Fruit fly (Drosophila melanogaster) whole organism, wandering third instar larva: ENCODE data around the gene CG8236.
A peak's percentile ranks its signal among the peaks of the same experiment; 100 is the strongest.

Experiments
- Abd-B ChIP-seq: fragments of >200 bp; optimal IDR thresholded peaks from 2 replicates; lab custom pipeline; 2017; ENCODE audit warnings: missing biosample characterization, missing genetic modification characterization
- CG32264 ChIP-seq: fragments of 200-800 bp; sonication (Bioruptor generic); optimal IDR thresholded peaks from 2 replicates; lab custom pipeline; 2016; ENCODE audit warnings: missing biosample characterization, missing genetic modification characterization
- CG9705 ChIP-seq: fragments of 200-800 bp; sonication (Bioruptor generic); optimal IDR thresholded peaks from 2 replicates; lab custom pipeline; 2018; ENCODE audit warnings: missing biosample characterization, mild to moderate bottlenecking, missing genetic modification characterization
- CrebA ChIP-seq: fragments of 200-800 bp; sonication (Bioruptor generic); optimal IDR thresholded peaks from 2 replicates; lab custom pipeline; 2016; ENCODE audit warnings: missing biosample characterization, mild to moderate bottlenecking, missing genetic modification characterization, borderline replicate concordance
- Dfd ChIP-seq: fragments of >200 bp; optimal IDR thresholded peaks from 2 replicates; lab custom pipeline; 2017; ENCODE audit warnings: missing biosample characterization, missing genetic modification characterization
- Dif ChIP-seq: fragments of 200-275, 200-300 bp; sonication (Bioruptor generic); optimal IDR thresholded peaks from 2 replicates; lab custom pipeline; 2018; ENCODE audit warnings: missing biosample characterization, missing genetic modification characterization; ENCODE audit not compliant: partially characterized antibody
- GATAd ChIP-seq: sonication (Bioruptor generic); optimal IDR thresholded peaks from 2 replicates; lab custom pipeline; 2016; ENCODE audit warnings: missing biosample characterization, missing genetic modification characterization
- HLH106 ChIP-seq: fragments of 200-800 bp; optimal IDR thresholded peaks from 3 replicates; lab custom pipeline; 2019; ENCODE audit warnings: missing biosample characterization, mild to moderate bottlenecking, missing genetic modification characterization, moderate library complexity
- Hnf4 ChIP-seq: fragments of 200-800 bp; sonication (Bioruptor generic); optimal IDR thresholded peaks from 2 replicates; lab custom pipeline; 2016; ENCODE audit warnings: missing biosample characterization, mild to moderate bottlenecking, missing genetic modification characterization
- Hr78 ChIP-seq: fragments of >200 bp; optimal IDR thresholded peaks from 2 replicates; lab custom pipeline; 2017; ENCODE audit warnings: missing biosample characterization, missing genetic modification characterization
- Hr83 ChIP-seq: fragments of 200-300 bp; sonication (Bioruptor generic); optimal IDR thresholded peaks from 2 replicates; lab custom pipeline; 2016; ENCODE audit warnings: missing biosample characterization, mild to moderate bottlenecking, missing genetic modification characterization, moderate library complexity; ENCODE audit not compliant: poor library complexity, severe bottlenecking
- Jra ChIP-seq: sonication (Bioruptor generic); optimal IDR thresholded peaks from 2 replicates; lab custom pipeline; 2016; ENCODE audit warnings: missing biosample characterization, missing genetic modification characterization
- Mio ChIP-seq: sonication (Bioruptor generic); optimal IDR thresholded peaks from 2 replicates; lab custom pipeline; 2016; ENCODE audit warnings: missing biosample characterization, missing genetic modification characterization
- Myc ChIP-seq: fragments of >200 bp; optimal IDR thresholded peaks from 2 replicates; lab custom pipeline; 2017
- N ChIP-seq: fragments of >200 bp; optimal IDR thresholded peaks from 2 replicates; lab custom pipeline; 2018; ENCODE audit warnings: missing biosample characterization, missing external identifiers, missing genetic modification characterization
- OdsH ChIP-seq: fragments of 200-800 bp; sonication (Bioruptor generic); optimal IDR thresholded peaks from 2 replicates; lab custom pipeline; 2016; ENCODE audit warnings: missing biosample characterization, mild to moderate bottlenecking, missing genetic modification characterization
- Rel ChIP-seq, 2 experiments: fragments of 200-800 bp; sonication (Bioruptor generic) in 1 of 2; optimal IDR thresholded peaks; 2 replicates in 1 of 2; 3 replicates in 1 of 2; lab custom pipeline; 2016 to 2019; ENCODE audit warnings: mild to moderate bottlenecking in 2 of 2, missing biosample characterization in 2 of 2, missing genetic modification characterization in 2 of 2, moderate library complexity in 1 of 2
- Sp1 ChIP-seq: fragments of 200-800 bp; sonication (Bioruptor generic); optimal IDR thresholded peaks from 3 replicates; lab custom pipeline; 2019; ENCODE audit warnings: missing biosample characterization, mild to moderate bottlenecking, missing genetic modification characterization, moderate library complexity
- Vsx2 ChIP-seq: fragments of 200-300, 225-300 bp; sonication (Bioruptor generic); optimal IDR thresholded peaks from 2 replicates; lab custom pipeline; 2018; ENCODE audit warnings: missing biosample characterization, missing genetic modification characterization; ENCODE audit not compliant: partially characterized antibody
- br ChIP-seq: fragments of 200-800 bp; sonication (Bioruptor generic); optimal IDR thresholded peaks from 2 replicates; lab custom pipeline; 2016; ENCODE audit warnings: missing biosample characterization, missing genetic modification characterization
- brk ChIP-seq: fragments of 200-800 bp; sonication (Bioruptor generic); optimal IDR thresholded peaks from 2 replicates; lab custom pipeline; 2016; ENCODE audit warnings: missing biosample characterization, mild to moderate bottlenecking, missing genetic modification characterization
- dl ChIP-seq, 2 experiments: fragments of 175-275, 200-275 bp in 1 of 2; fragments of 200-275 bp in 1 of 2; sonication (Bioruptor generic); optimal IDR thresholded peaks; lab custom pipeline; 2018; ENCODE audit warnings: mild to moderate bottlenecking in 2 of 2, missing biosample characterization in 2 of 2, missing genetic modification characterization in 2 of 2, moderate library complexity in 2 of 2; ENCODE audit not compliant: partially characterized antibody in 2 of 2, insufficient read depth in 1 of 2
- dmrt93B ChIP-seq: fragments of 200-800 bp; sonication (Bioruptor generic); optimal IDR thresholded peaks from 2 replicates; lab custom pipeline; 2018; ENCODE audit warnings: missing biosample characterization, mild to moderate bottlenecking, missing genetic modification characterization
- dsf ChIP-seq: sonication (Bioruptor generic); optimal IDR thresholded peaks from 2 replicates; lab custom pipeline; 2016; ENCODE audit warnings: missing biosample characterization, missing genetic modification characterization, borderline replicate concordance
- ey ChIP-seq: fragments of 200-800 bp; sonication (Bioruptor generic); optimal IDR thresholded peaks from 2 replicates; lab custom pipeline; 2016; ENCODE audit warnings: missing biosample characterization, missing genetic modification characterization
- foxo ChIP-seq, 2 experiments: fragments of 200-800 bp; sonication (Bioruptor generic); optimal IDR thresholded peaks; 2 replicates in 1 of 2; 3 replicates in 1 of 2; lab custom pipeline; 2016 to 2017; ENCODE audit warnings: missing biosample characterization in 2 of 2, missing genetic modification characterization in 2 of 2
- fru ChIP-seq: fragments of 200-800 bp; sonication (Bioruptor generic); optimal IDR thresholded peaks from 3 replicates; lab custom pipeline; 2016; ENCODE audit warnings: missing biosample characterization, mild to moderate bottlenecking, missing genetic modification characterization
- h ChIP-seq: fragments of 200-800 bp; sonication (Bioruptor generic); optimal IDR thresholded peaks from 3 replicates; lab custom pipeline; 2016; ENCODE audit warnings: missing biosample characterization, mild to moderate bottlenecking, missing genetic modification characterization
- jim ChIP-seq: fragments of 175-275, 200-325 bp; sonication (Bioruptor generic); optimal IDR thresholded peaks from 2 replicates; lab custom pipeline; 2016; ENCODE audit warnings: missing biosample characterization, mild to moderate bottlenecking, missing genetic modification characterization
- lola ChIP-seq: fragments of >200 bp; optimal IDR thresholded peaks from 2 replicates; lab custom pipeline; 2017; ENCODE audit warnings: missing biosample characterization, missing genetic modification characterization
- pan ChIP-seq: fragments of >200 bp; optimal IDR thresholded peaks from 2 replicates; lab custom pipeline; 2017
- psq ChIP-seq: fragments of 200-800 bp; sonication (Bioruptor generic); optimal IDR thresholded peaks from 3 replicates; lab custom pipeline; 2017; ENCODE audit warnings: missing biosample characterization, mild to moderate bottlenecking, missing genetic modification characterization, moderate library complexity
- rgr ChIP-seq: fragments of 200-800 bp; sonication (Bioruptor generic); optimal IDR thresholded peaks from 3 replicates; lab custom pipeline; 2016; ENCODE audit warnings: missing biosample characterization, mild to moderate bottlenecking, missing genetic modification characterization
- sage ChIP-seq: fragments of 200-800 bp; sonication (Bioruptor generic); optimal IDR thresholded peaks from 2 replicates; lab custom pipeline; 2016; ENCODE audit warnings: missing biosample characterization, mild to moderate bottlenecking, missing genetic modification characterization
- sv ChIP-seq: fragments of 200-800 bp; sonication (Bioruptor generic); optimal IDR thresholded peaks from 3 replicates; lab custom pipeline; 2016; ENCODE audit warnings: missing biosample characterization, missing genetic modification characterization
- tai ChIP-seq: sonication (Bioruptor generic); optimal IDR thresholded peaks from 2 replicates; lab custom pipeline; 2016; ENCODE audit warnings: missing biosample characterization, missing genetic modification characterization
- usp ChIP-seq: fragments of >200 bp; optimal IDR thresholded peaks from 2 replicates; lab custom pipeline; 2017; ENCODE audit warnings: missing biosample characterization, missing genetic modification characterization
- woc ChIP-seq: sonication (Bioruptor generic); optimal IDR thresholded peaks from 2 replicates; lab custom pipeline; 2016; ENCODE audit warnings: missing biosample characterization, mild to moderate bottlenecking, missing genetic modification characterization

The CG8236 gene

DNA sequence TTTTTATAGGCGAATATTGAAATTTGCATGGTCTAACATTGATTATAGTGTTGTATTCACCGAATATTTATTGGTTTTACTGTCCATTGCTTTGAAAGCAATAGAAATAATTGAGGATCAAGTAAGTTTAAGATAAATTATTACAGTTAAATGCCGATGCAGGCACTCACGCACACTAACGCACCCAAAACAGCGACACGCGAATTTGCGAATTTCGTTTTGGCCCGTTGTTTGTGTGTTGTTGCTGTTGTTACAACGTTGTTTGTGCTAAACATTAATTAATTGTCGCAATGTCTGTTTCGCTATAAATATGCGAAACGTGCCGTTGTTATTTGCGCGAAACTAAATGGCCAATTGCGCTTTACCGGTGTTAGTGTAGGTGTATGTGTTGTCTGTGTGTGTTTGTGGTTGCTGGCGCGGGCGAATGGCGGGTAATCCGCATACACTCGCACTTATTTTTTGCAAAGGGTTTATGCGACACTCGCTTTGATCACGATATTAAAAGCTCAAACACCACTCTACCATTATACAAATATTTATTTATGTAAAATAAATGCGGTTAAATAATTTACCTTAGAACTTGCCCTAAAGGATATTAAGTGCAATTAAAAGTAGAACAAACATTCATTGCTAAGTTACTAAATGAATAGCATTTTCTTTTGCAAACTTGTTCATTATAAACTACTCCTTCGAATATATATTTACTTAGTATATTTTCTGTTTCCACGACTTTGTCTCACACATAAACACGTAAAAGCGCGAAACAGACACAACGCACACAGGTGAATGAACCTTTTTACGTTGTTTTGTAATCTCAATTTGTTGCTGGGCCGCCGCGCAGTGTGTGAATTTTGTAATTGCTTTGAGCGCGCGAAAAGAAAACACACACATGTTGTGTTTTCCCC is 21.1 kb upstream of the CG8236 start:
- TF ChIP-seq pan (lab: Kevin White, UChicago) (no peak), Mio (GFP tag; lab: Kevin White, UChicago) (no peak), br (GFP tag; lab: Kevin White, UChicago) (peak; percentile 55), Rel (GFP tag; optimal IDR thresholded peaks at IDR 0.05; lab: Kevin White, UChicago) (peak; percentile 12), Rel (tag; optimal IDR thresholded peaks at IDR 0.05; lab: Kevin White, UChicago) (peak; percentile 75), tai (GFP tag; lab: Kevin White, UChicago) (no peak), HLH106 (tag; lab: Kevin White, UChicago) (peak; percentile 88), CG32264 (peak; percentile 6), Dfd (GFP tag; lab: Kevin White, UChicago) (no peak), sv (GFP tag; lab: Kevin White, UChicago) (no peak), Dif (no peak), jim (GFP tag; lab: Kevin White, UChicago) (no peak), Hr78 (GFP tag; lab: Kevin White, UChicago) (no peak), Hnf4 (GFP tag; lab: Kevin White, UChicago) (no peak), Vsx2 (GFP tag; lab: Kevin White, UChicago) (no peak), CrebA (GFP tag; lab: Kevin White, UChicago) (peak; percentile 10), h (GFP tag; lab: Kevin White, UChicago) (peak; percentile 80), foxo (GFP tag; optimal IDR thresholded peaks at IDR 0.05; lab: Kevin White, UChicago) (peak in 1 of 2 experiments; percentile 79), dsf (GFP tag; lab: Kevin White, UChicago) (peak; percentile 15), rgr (GFP tag; lab: Kevin White, UChicago) (peak; percentile 74), GATAd (GFP tag; lab: Kevin White, UChicago) (no peak), OdsH (GFP tag; lab: Kevin White, UChicago) (peak; percentile 77), sage (GFP tag; lab: Kevin White, UChicago) (peak; percentile 60), brk (peak; percentile 59), lola (GFP tag; lab: Kevin White, UChicago) (no peak), N (GFP tag; lab: Kevin White, UChicago) (peak; percentile 40), usp (no peak), Myc (no peak), Abd-B (GFP tag; lab: Kevin White, UChicago) (no peak), CG9705 (GFP tag; lab: Kevin White, UChicago) (peak; percentile 61), dl (GFP tag; optimal IDR thresholded peaks at IDR 0.05; lab: Kevin White, UChicago; ENCODE audit: insufficient read depth in 1 of 2, partially characterized antibody in 2 of 2) (no peak), dmrt93B (GFP tag; lab: Kevin White, UChicago) (peak; percentile 72), ey (peak; percentile 32), Hr83 (no peak), fru (GFP tag; lab: Kevin White, UChicago) (peak; percentile 83), Jra (GFP tag; lab: Kevin White, UChicago) (no peak), woc (GFP tag; lab: Kevin White, UChicago) (peak; percentile 17), Sp1 (GFP tag; lab: Kevin White, UChicago) (peak; percentile 88), psq (GFP tag; lab: Kevin White, UChicago) (peak; percentile 57)

DNA sequence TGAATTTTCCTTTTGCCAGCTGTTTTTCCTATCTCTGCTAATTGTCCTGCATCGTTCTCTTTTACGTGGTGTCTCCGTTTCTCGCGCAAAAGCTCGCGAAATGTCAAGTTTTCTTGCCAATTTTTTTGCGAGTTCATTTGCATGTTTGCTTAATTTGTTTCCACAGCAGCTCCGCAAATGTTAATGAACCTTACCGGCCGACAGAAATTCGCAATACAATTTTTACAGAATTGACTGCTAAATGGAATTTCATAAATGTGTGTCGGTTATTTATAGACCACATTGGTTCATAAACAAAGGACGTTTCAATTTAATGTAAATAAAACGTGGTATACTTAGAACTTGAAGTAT is 20.4 kb upstream of the CG8236 start:
- TF ChIP-seq dl (GFP tag; optimal IDR thresholded peaks at IDR 0.05; lab: Kevin White, UChicago; ENCODE audit: insufficient read depth in 1 of 2, partially characterized antibody in 2 of 2) (no peak), GATAd (GFP tag; lab: Kevin White, UChicago) (no peak), Hr83 (peak; percentile 86), CG9705 (GFP tag; lab: Kevin White, UChicago) (no peak), dsf (GFP tag; lab: Kevin White, UChicago) (no peak), Jra (GFP tag; lab: Kevin White, UChicago) (no peak), usp (no peak), h (GFP tag; lab: Kevin White, UChicago) (no peak), rgr (GFP tag; lab: Kevin White, UChicago) (peak; percentile 52)
